Fruit fly (Drosophila melanogaster) whole organism, prepupa: Measurements from ENCODE around the gene CG45544.

ENCODE experiments used
- Blimp-1 ChIP-seq: fragments of 200-800 bp; sonication (Bioruptor generic); optimal IDR thresholded peaks from 3 replicates; lab custom pipeline; 2017; ENCODE audit warnings: missing biosample characterization, missing genetic modification characterization, mild to moderate bottlenecking, moderate library complexity, missing genetic modification reagents
- CG10669 ChIP-seq: fragments of 200-800 bp; sonication (Bioruptor generic); optimal IDR thresholded peaks from 3 replicates; lab custom pipeline; 2018; ENCODE audit warnings: missing biosample characterization, mild to moderate bottlenecking, missing genetic modification characterization, moderate library complexity
- CG11294 ChIP-seq: fragments of 200-800 bp; sonication (Bioruptor generic); IDR thresholded peaks from 2 replicates; pipeline ENCODE4 v1.3.6; 2022; ENCODE audit warnings: missing biosample characterization, missing genetic modification characterization
- CG16779 ChIP-seq: fragments of 200-800 bp; sonication (Bioruptor generic); optimal IDR thresholded peaks from 3 replicates; lab custom pipeline; 2017; ENCODE audit warnings: missing biosample characterization, mild to moderate bottlenecking, missing genetic modification characterization
- CG3032 ChIP-seq: fragments of 200-800 bp; optimal IDR thresholded peaks from 2 replicates; lab custom pipeline; 2019; ENCODE audit warnings: missing biosample characterization, mild to moderate bottlenecking, missing genetic modification characterization, moderate library complexity
- CG31627 ChIP-seq: fragments of 200-800 bp; sonication (Bioruptor generic); optimal IDR thresholded peaks from 3 replicates; lab custom pipeline; 2016; ENCODE audit warnings: missing biosample characterization, missing genetic modification characterization
- CG32006 ChIP-seq: fragments of 200-800 bp; sonication (Bioruptor generic); optimal IDR thresholded peaks from 3 replicates; lab custom pipeline; 2017; ENCODE audit warnings: missing biosample characterization, mild to moderate bottlenecking, missing genetic modification characterization
- CG3919 ChIP-seq: fragments of 200-800 bp; sonication (Bioruptor generic); optimal IDR thresholded peaks from 3 replicates; lab custom pipeline; 2016; ENCODE audit warnings: missing biosample characterization, missing genetic modification characterization
- CG6276 ChIP-seq: fragments of 200-800 bp; sonication (Bioruptor generic); optimal IDR thresholded peaks from 2 replicates; lab custom pipeline; 2017; ENCODE audit warnings: missing biosample characterization, mild to moderate bottlenecking, missing genetic modification characterization
- CG6792 ChIP-seq: fragments of 200-800 bp; sonication (Bioruptor generic); optimal IDR thresholded peaks from 3 replicates; lab custom pipeline; 2016; ENCODE audit warnings: missing biosample characterization, missing genetic modification characterization
- CG6808 ChIP-seq: fragments of 200-800 bp; sonication (Bioruptor generic); optimal IDR thresholded peaks from 3 replicates; lab custom pipeline; 2017; ENCODE audit warnings: missing biosample characterization, missing genetic modification characterization, mild to moderate bottlenecking, moderate library complexity, missing genetic modification reagents
- CG6854 ChIP-seq: fragments of 200-800 bp; sonication (Bioruptor generic); optimal IDR thresholded peaks from 2 replicates; lab custom pipeline; 2017; ENCODE audit warnings: missing biosample characterization, mild to moderate bottlenecking, missing genetic modification characterization
- CG7368 ChIP-seq: fragments of 200-800 bp; sonication (Bioruptor generic); optimal IDR thresholded peaks from 3 replicates; lab custom pipeline; 2016; ENCODE audit warnings: missing biosample characterization, missing genetic modification characterization
- CG8319 ChIP-seq: fragments of 200-800 bp; sonication (Bioruptor generic); optimal IDR thresholded peaks from 3 replicates; lab custom pipeline; 2016; ENCODE audit warnings: missing biosample characterization, missing genetic modification characterization
- CG8632 ChIP-seq: fragments of 200-800 bp; sonication (Bioruptor generic); optimal IDR thresholded peaks from 3 replicates; lab custom pipeline; 2016; ENCODE audit warnings: missing biosample characterization, missing genetic modification characterization
- CG9139 ChIP-seq: fragments of 200-800 bp; sonication (Bioruptor generic); optimal IDR thresholded peaks from 3 replicates; lab custom pipeline; 2017; ENCODE audit warnings: missing biosample characterization, mild to moderate bottlenecking, missing genetic modification characterization
- Eip75B ChIP-seq: fragments of 200-800 bp; sonication (Bioruptor generic); optimal IDR thresholded peaks from 3 replicates; lab custom pipeline; 2016; ENCODE audit warnings: missing biosample characterization, missing genetic modification characterization
- Eip78C ChIP-seq: fragments of 200-800 bp; sonication (Bioruptor generic); peaks from one replicate; lab custom pipeline; 2016; ENCODE audit warnings: missing biosample characterization, missing genetic modification characterization
- Ets21C ChIP-seq: fragments of 200-800 bp; sonication (Bioruptor generic); optimal IDR thresholded peaks from 3 replicates; lab custom pipeline; 2016; ENCODE audit warnings: missing biosample characterization, missing genetic modification characterization
- Ets96B ChIP-seq: fragments of 200-800 bp; optimal IDR thresholded peaks from 2 replicates; lab custom pipeline; 2019; ENCODE audit warnings: missing biosample characterization, mild to moderate bottlenecking, missing genetic modification characterization, moderate library complexity
- Hr38 ChIP-seq: sonication (Bioruptor generic); optimal IDR thresholded peaks from 2 replicates; lab custom pipeline; 2016; ENCODE audit warnings: missing biosample characterization, missing genetic modification characterization
- Hr39 ChIP-seq: fragments of 200-800 bp; sonication (Bioruptor generic); optimal IDR thresholded peaks from 2 replicates; lab custom pipeline; 2016; ENCODE audit warnings: missing biosample characterization, missing genetic modification characterization
- Hr4 ChIP-seq: fragments of 200-800 bp; sonication (Bioruptor generic); optimal IDR thresholded peaks from 3 replicates; lab custom pipeline; 2016; ENCODE audit warnings: missing biosample characterization, missing genetic modification characterization
- Lpt ChIP-seq: fragments of 200-800 bp; sonication (Bioruptor generic); optimal IDR thresholded peaks from 3 replicates; lab custom pipeline; 2016; ENCODE audit warnings: missing biosample characterization, missing genetic modification characterization
- OdsH ChIP-seq: fragments of 200-800 bp; sonication (Bioruptor generic); optimal IDR thresholded peaks from 3 replicates; lab custom pipeline; 2016; ENCODE audit warnings: missing biosample characterization, missing genetic modification characterization
- Smox ChIP-seq: fragments of 200-800 bp; sonication (Bioruptor generic); optimal IDR thresholded peaks from 3 replicates; lab custom pipeline; 2016; ENCODE audit warnings: missing biosample characterization, missing genetic modification characterization
- Sox102F ChIP-seq: fragments of 200-800 bp; sonication (Bioruptor generic); optimal IDR thresholded peaks from 2 replicates; lab custom pipeline; 2016; ENCODE audit warnings: missing biosample characterization, mild to moderate bottlenecking, missing genetic modification characterization
- Sox14 ChIP-seq: fragments of 200-800 bp; sonication (Bioruptor generic); optimal IDR thresholded peaks from 3 replicates; lab custom pipeline; 2016; ENCODE audit warnings: missing biosample characterization, missing genetic modification characterization
- Sox15 ChIP-seq: fragments of 200-800 bp; sonication (Bioruptor generic); optimal IDR thresholded peaks from 3 replicates; lab custom pipeline; 2016; ENCODE audit warnings: missing biosample characterization, missing genetic modification characterization
- achi ChIP-seq: fragments of 200-800 bp; sonication (Bioruptor generic); optimal IDR thresholded peaks from 3 replicates; lab custom pipeline; 2016; ENCODE audit warnings: missing biosample characterization, missing genetic modification characterization
- cyc ChIP-seq: fragments of 200-800 bp; sonication (Bioruptor generic); optimal IDR thresholded peaks from 3 replicates; lab custom pipeline; 2016; ENCODE audit warnings: missing biosample characterization, missing genetic modification characterization
- dac ChIP-seq: fragments of 200-800 bp; sonication (Bioruptor generic); optimal IDR thresholded peaks from 2 replicates; lab custom pipeline; 2017; ENCODE audit warnings: missing biosample characterization, mild to moderate bottlenecking, missing genetic modification characterization
- dsx ChIP-seq: fragments of 200-800 bp; optimal IDR thresholded peaks from 3 replicates; lab custom pipeline; 2019; ENCODE audit warnings: missing biosample characterization, mild to moderate bottlenecking, missing genetic modification characterization, moderate library complexity; ENCODE audit not compliant: poor library complexity, severe bottlenecking
- eg ChIP-seq: fragments of 200-800 bp; sonication (Bioruptor generic); IDR thresholded peaks from 3 replicates; pipeline ENCODE4 v1.3.6; 2022; ENCODE audit warnings: missing biosample characterization, missing genetic modification characterization
- fd59A ChIP-seq: fragments of 200-800 bp; sonication (Bioruptor generic); optimal IDR thresholded peaks from 2 replicates; lab custom pipeline; 2017; ENCODE audit warnings: missing biosample characterization, mild to moderate bottlenecking, missing genetic modification characterization, missing genetic modification reagents
- fd85E ChIP-seq: fragments of 200-800 bp; sonication (Bioruptor generic); optimal IDR thresholded peaks from 3 replicates; lab custom pipeline; 2016; ENCODE audit warnings: missing biosample characterization, missing genetic modification characterization
- fkh ChIP-seq: fragments of 200-800 bp; sonication (Bioruptor generic); optimal IDR thresholded peaks from 3 replicates; lab custom pipeline; 2017; ENCODE audit warnings: missing biosample characterization, mild to moderate bottlenecking, missing genetic modification characterization, moderate library complexity
- lz ChIP-seq: fragments of 200-800 bp; sonication (Bioruptor generic); optimal IDR thresholded peaks from 3 replicates; lab custom pipeline; 2016; ENCODE audit warnings: missing biosample characterization, missing genetic modification characterization
- net ChIP-seq: fragments of 200-800 bp; sonication (Bioruptor generic); optimal IDR thresholded peaks from 3 replicates; lab custom pipeline; 2016; ENCODE audit warnings: missing biosample characterization, missing genetic modification characterization
- pdm3 ChIP-seq: fragments of 200-800 bp; sonication (Bioruptor generic); optimal IDR thresholded peaks from 3 replicates; lab custom pipeline; 2016; ENCODE audit warnings: missing biosample characterization, missing genetic modification characterization
- salr ChIP-seq, 2 experiments: fragments of 200-800 bp; sonication (Bioruptor generic); optimal IDR thresholded peaks; 3 replicates each; lab custom pipeline; 2016 to 2018; ENCODE audit warnings: missing biosample characterization in 2 of 2, missing genetic modification characterization in 2 of 2, mild to moderate bottlenecking in 1 of 2
- spab ChIP-seq: fragments of 200-800 bp; sonication (Bioruptor generic); optimal IDR thresholded peaks from 2 replicates; lab custom pipeline; 2017; ENCODE audit warnings: missing biosample characterization, mild to moderate bottlenecking, missing genetic modification characterization, missing genetic modification reagents
- ss ChIP-seq, 2 experiments: fragments of 200-800 bp; sonication (Bioruptor generic); optimal IDR thresholded peaks; 2 replicates in 1 of 2; 3 replicates in 1 of 2; lab custom pipeline; 2017 to 2018; ENCODE audit warnings: mild to moderate bottlenecking in 2 of 2, missing biosample characterization in 2 of 2, missing genetic modification characterization in 2 of 2, moderate library complexity in 1 of 2
- svp ChIP-seq: fragments of 200-800 bp; sonication (Bioruptor generic); peaks from one replicate; lab custom pipeline; 2016; ENCODE audit warnings: missing biosample characterization, missing genetic modification characterization
- topi ChIP-seq: fragments of 200-800 bp; sonication (Bioruptor generic); optimal IDR thresholded peaks from 3 replicates; lab custom pipeline; 2016; ENCODE audit warnings: missing biosample characterization, missing genetic modification characterization
- vri ChIP-seq: fragments of 200-800 bp; sonication (Bioruptor generic); optimal IDR thresholded peaks from 3 replicates; lab custom pipeline; 2016; ENCODE audit warnings: missing biosample characterization, mild to moderate bottlenecking, missing genetic modification characterization

The CG45544 gene

DNA sequence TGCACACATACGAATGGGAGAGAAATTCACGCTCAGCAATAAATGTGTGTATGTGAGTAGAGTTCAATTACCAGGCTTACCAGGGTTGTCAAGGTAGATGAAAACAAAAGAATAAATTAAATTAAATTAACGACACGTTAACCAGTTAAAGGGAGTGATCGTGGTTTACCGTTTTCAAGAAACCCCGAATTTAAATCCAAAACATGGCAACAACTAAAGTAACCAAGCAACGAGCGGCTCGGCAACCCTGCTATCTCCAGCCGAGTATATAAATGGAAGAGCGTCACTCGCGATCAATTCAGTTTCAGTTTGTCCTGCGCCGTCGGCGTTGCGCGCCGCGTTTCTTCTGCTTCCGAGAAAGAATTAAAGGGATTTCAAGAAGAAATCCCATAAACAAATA lies 42.0 kb upstream of the CG45544 start (continued):
- TF ChIP-seq pdm3 (GFP tag; lab: Kevin White, UChicago) (peak; percentile 100), Ets96B (tag; lab: Kevin White, UChicago) (peak; percentile 100), Ets21C (peak; percentile 99), lz (GFP tag; lab: Kevin White, UChicago) (peak; percentile 100), CG8632 (GFP tag; lab: Kevin White, UChicago) (peak; percentile 100), CG7368 (GFP tag; lab: Kevin White, UChicago) (peak; percentile 100), CG6854 (GFP tag; lab: Kevin White, UChicago) (peak; percentile 100), Hr38 (GFP tag; lab: Kevin White, UChicago) (peak; percentile 94), CG3919 (GFP tag; lab: Kevin White, UChicago) (peak; percentile 100), ss (GFP tag; optimal IDR thresholded peaks at IDR 0.05; lab: Kevin White, UChicago) (peak; percentile 100), CG8319 (GFP tag; lab: Kevin White, UChicago) (peak; percentile 100), salr (GFP tag; optimal IDR thresholded peaks at IDR 0.05; lab: Kevin White, UChicago) (peak; percentile 99 to 100), CG6792 (GFP tag; lab: Kevin White, UChicago) (peak; percentile 100), OdsH (GFP tag; lab: Kevin White, UChicago) (peak; percentile 100), Lpt (GFP tag; lab: Kevin White, UChicago) (peak; percentile 100), Hr39 (peak; percentile 99), Blimp-1 (peak; percentile 98), Smox (GFP tag; lab: Kevin White, UChicago) (peak; percentile 100), fd59A (GFP tag; lab: Kevin White, UChicago) (peak; percentile 100), CG3032 (tag; lab: Kevin White, UChicago) (peak; percentile 100), svp (GFP tag; lab: Kevin White, UChicago) (peak; percentile 100)

- peak; percentile 72 for TF ChIP-seq svp (GFP tag; lab: Kevin White, UChicago)
- peak; percentile 65 for TF ChIP-seq CG16779 (tag; lab: Kevin White, UChicago)
- no peak for TF ChIP-seq CG8632 (GFP tag; lab: Kevin White, UChicago)
- peak; percentile 55 for TF ChIP-seq eg (GFP tag; lab: Robert Waterston, UW)
- peak; percentile 62 for TF ChIP-seq Eip78C
- TF ChIP-seq cyc = no peak
- no peak for TF ChIP-seq Hr39
- TF ChIP-seq Blimp-1 = no peak
- TF ChIP-seq Hr38 (GFP tag; lab: Kevin White, UChicago) = no peak
- no peak for TF ChIP-seq fd85E (GFP tag; lab: Kevin White, UChicago)
- TF ChIP-seq Eip75B = peak; percentile 26
- 0 out of 2 replicates have a peak, but pooled peaks have one; percentile 6 for TF ChIP-seq CG11294 (GFP tag; lab: Robert Waterston, UW)
- peak; percentile 56 for TF ChIP-seq spab (GFP tag; lab: Kevin White, UChicago)
- no peak for TF ChIP-seq fkh (GFP tag; lab: Kevin White, UChicago)
- peak; percentile 55 for TF ChIP-seq CG10669
- TF ChIP-seq CG9139 (GFP tag; lab: Kevin White, UChicago) = peak; percentile 79
- no peak for TF ChIP-seq CG31627 (GFP tag; lab: Kevin White, UChicago)
- TF ChIP-seq fd59A (GFP tag; lab: Kevin White, UChicago) = peak; percentile 37
- no peak for TF ChIP-seq dac
- TF ChIP-seq CG32006 (GFP tag; lab: Kevin White, UChicago) = peak; percentile 51
- TF ChIP-seq net = peak; percentile 9
- no peak for TF ChIP-seq Sox14 (GFP tag; lab: Kevin White, UChicago)
- no peak for TF ChIP-seq Sox15
- no peak for TF ChIP-seq vri (GFP tag; lab: Kevin White, UChicago)
- TF ChIP-seq Smox (GFP tag; lab: Kevin White, UChicago) = peak; percentile 13
- TF ChIP-seq CG8319 (GFP tag; lab: Kevin White, UChicago) = no peak
- TF ChIP-seq dsx = peak; percentile 65
- TF ChIP-seq CG3032 (tag; lab: Kevin White, UChicago) = peak; percentile 58
- peak in 1 of 2 experiments; percentile 42 for TF ChIP-seq salr (GFP tag; optimal IDR thresholded peaks at IDR 0.05; lab: Kevin White, UChicago)
- TF ChIP-seq Ets96B (tag; lab: Kevin White, UChicago) = peak; percentile 70
- peak; percentile 23 for TF ChIP-seq lz (GFP tag; lab: Kevin White, UChicago)
- peak; percentile 33 for TF ChIP-seq achi (GFP tag; lab: Kevin White, UChicago)
- TF ChIP-seq CG6854 (GFP tag; lab: Kevin White, UChicago) = no peak
- TF ChIP-seq CG6276 = peak; percentile 38
- peak; percentile 69 for TF ChIP-seq CG6808
- peak; percentile 25 for TF ChIP-seq topi (GFP tag; lab: Kevin White, UChicago)
- TF ChIP-seq Ets21C = no peak
- TF ChIP-seq CG3919 (GFP tag; lab: Kevin White, UChicago) = peak; percentile 26
- peak; percentile 10 for TF ChIP-seq Sox102F (GFP tag; lab: Kevin White, UChicago)
- TF ChIP-seq Hr4 (GFP tag; lab: Kevin White, UChicago) = peak; percentile 29
- TF ChIP-seq CG7368 (GFP tag; lab: Kevin White, UChicago) = peak; percentile 9
Measured at dm6 chr3R:29214982-29215533, 41.2 kb upstream of the CG45544 start.
